Fruit fly (Drosophila melanogaster): ENCODE data around the gene eIF2beta.

The eIF2beta gene

dm6 chr3L:12533392-12534070 is 7.0 kb upstream of the eIF2beta start, which contains the start of the genes Tsf2 and CG34242 (continued):
- no peak for TF ChIP-seq Camta (GFP tag; optimal IDR thresholded peaks at IDR 0.05)
- no peak for TF ChIP-seq CG12942 (GFP tag; optimal IDR thresholded peaks at IDR 0.05)
- TF ChIP-seq Dp (GFP tag; optimal IDR thresholded peaks at IDR 0.05), result peak; percentile 25
- peak; percentile 85 for TF ChIP-seq NFAT (GFP tag; IDR thresholded peaks at IDR 0.05)
- TF ChIP-seq unpg (GFP tag; optimal IDR thresholded peaks at IDR 0.05), result peak; percentile 64
- TF ChIP-seq Hmr (GFP tag; optimal IDR thresholded peaks at IDR 0.05), result no peak
- TF ChIP-seq croc (GFP tag; conservative IDR thresholded peaks at IDR 0.05), result peak; percentile 91
- peak; percentile 32 for TF ChIP-seq CG13775 (GFP tag; optimal IDR thresholded peaks at IDR 0.05)
- TF ChIP-seq CG13287 (GFP tag; IDR thresholded peaks at IDR 0.05; ENCODE audit: partially characterized antibody), result no peak
- peak; percentile 48; the same call in 1 of the 3 replicates for TF ChIP-seq so (GFP tag; IDR thresholded peaks at IDR 0.05)
- TF ChIP-seq bowl (GFP tag; IDR thresholded peaks at IDR 0.05), result peak; percentile 78
- TF ChIP-seq Nf-YC (tag; optimal IDR thresholded peaks at IDR 0.05), result peak; percentile 55
- 0 out of 2 replicates have a peak, but pooled peaks have one; percentile 12 for TF ChIP-seq CG1024 (GFP tag; IDR thresholded peaks at IDR 0.05)
- TF ChIP-seq corto (GFP tag; optimal IDR thresholded peaks at IDR 0.05), result no peak
- peak; percentile 91 for TF ChIP-seq CG6272 (GFP tag; IDR thresholded peaks at IDR 0.05)
- peak; percentile 83 for TF ChIP-seq CG17829 (tag; optimal IDR thresholded peaks at IDR 0.05)
- peak; percentile 94 for TF ChIP-seq gce (GFP tag; IDR thresholded peaks at IDR 0.05)
- TF ChIP-seq CG2129 (GFP tag; IDR thresholded peaks at IDR 0.05; ENCODE audit: partially characterized antibody), result no peak
- peak; percentile 66 for TF ChIP-seq lbe (GFP tag; optimal IDR thresholded peaks at IDR 0.05)
- TF ChIP-seq CG6813 (GFP tag; optimal IDR thresholded peaks at IDR 0.05), result no peak
- peak; percentile 86 for TF ChIP-seq CG8924 (tag; optimal IDR thresholded peaks at IDR 0.05)
- TF ChIP-seq CG14965 (GFP tag; optimal IDR thresholded peaks at IDR 0.05; ENCODE audit: borderline replicate concordance), result no peak
- no peak for TF ChIP-seq chif (GFP tag; optimal IDR thresholded peaks at IDR 0.05)
- peak; percentile 16 for TF ChIP-seq CG12299 (tag; optimal IDR thresholded peaks at IDR 0.05)
- TF ChIP-seq Chrac-16 (GFP tag; optimal IDR thresholded peaks at IDR 0.05), result no peak
- TF ChIP-seq Lim3 (GFP tag; IDR thresholded peaks at IDR 0.05), result peak; percentile 59; the same call in 1 of the 2 replicates
- no peak for TF ChIP-seq hkb (optimal IDR thresholded peaks at IDR 0.05)
- TF ChIP-seq hkb (GFP tag; IDR thresholded peaks at IDR 0.05), result peak; percentile 85
- TF ChIP-seq CG1792 (GFP tag; optimal IDR thresholded peaks at IDR 0.05), result no peak
- peak; percentile 66 for TF ChIP-seq Fer2 (tag; optimal IDR thresholded peaks at IDR 0.05)
- TF ChIP-seq Neu2 (GFP tag; optimal IDR thresholded peaks at IDR 0.05; ENCODE audit: borderline replicate concordance), result no peak
- TF ChIP-seq Antp (GFP tag; optimal IDR thresholded peaks at IDR 0.05), result no peak
- TF ChIP-seq zfh1 (GFP tag; IDR thresholded peaks at IDR 0.05), result peak; percentile 93
- no peak for TF ChIP-seq hth (optimal IDR thresholded peaks at IDR 0.05)
- peak; percentile 58 for TF ChIP-seq CG6683 (GFP tag; optimal IDR thresholded peaks at IDR 0.05)
- TF ChIP-seq CG7372 (GFP tag; IDR thresholded peaks at IDR 0.05), result peak; percentile 61; the same call in 1 of the 2 replicates
- no peak for TF ChIP-seq NK7.1 (GFP tag; optimal IDR thresholded peaks at IDR 0.05)
- no peak for TF ChIP-seq CG10274 (GFP tag; optimal IDR thresholded peaks at IDR 0.05)
- TF ChIP-seq CG17361 (GFP tag; IDR thresholded peaks at IDR 0.05), result peak; percentile 94
- peak; percentile 92 for TF ChIP-seq fd96Cb (tag; optimal IDR thresholded peaks at IDR 0.05)
- no peak for TF ChIP-seq insv (GFP tag; optimal IDR thresholded peaks at IDR 0.05)
- peak; percentile 94 for TF ChIP-seq sob (GFP tag; IDR thresholded peaks at IDR 0.05)
- TF ChIP-seq Elba2 (GFP tag; optimal IDR thresholded peaks at IDR 0.05), result no peak
- TF ChIP-seq Hsf (GFP tag; optimal IDR thresholded peaks at IDR 0.05), result no peak
- peak; percentile 49 for TF ChIP-seq CG7556 (GFP tag; optimal IDR thresholded peaks at IDR 0.05)
- TF ChIP-seq CkIIα-i1 (GFP tag; IDR thresholded peaks at IDR 0.05), result no peak
- TF ChIP-seq zen2 (GFP tag; IDR thresholded peaks at IDR 0.05; ENCODE audit: partially characterized antibody), result no peak
- no peak for TF ChIP-seq Hr51 (GFP tag; optimal IDR thresholded peaks at IDR 0.05)
- no peak for TF ChIP-seq H2.0 (GFP tag; IDR thresholded peaks at IDR 0.05)
- TF ChIP-seq B-H2 (GFP tag; optimal IDR thresholded peaks at IDR 0.05), result no peak
